Worm (Caenorhabditis elegans) whole organism, L4/young adult: Measurements from ENCODE around the gene T25D10.1.

Experiments used
- W03F9.2 ChIP-seq: fragments of 150-350 bp; optimal IDR thresholded peaks from 2 replicates; lab custom pipeline; 2014; ENCODE audit warnings: missing biosample characterization, missing genetic modification characterization
- dao-5 ChIP-seq: sonication (generic microtip); optimal IDR thresholded peaks from 2 replicates; lab custom pipeline; 2016; ENCODE audit warnings: missing genotype, missing genetic modification characterization, moderate library complexity, missing compliant biosample characterization
- him-1 ChIP-seq: sonication (generic microtip); optimal IDR thresholded peaks from 2 replicates; lab custom pipeline; 2016; ENCODE audit warnings: missing genotype, missing genetic modification reagents, missing genetic modification characterization, missing compliant biosample characterization

ce11 chrII:6394037-6394436, 9.2 kb upstream of the T25D10.1 start:
- no peak for TF ChIP-seq him-1 (tag; lab: Kevin White, UChicago)
- no peak for TF ChIP-seq dao-5
- no peak for TF ChIP-seq W03F9.2 (tag; lab: Kevin White, UChicago)
